Worm (Caenorhabditis elegans) whole organism, L4 larva: ENCODE results near the gene C49C3.21.
A peak's percentile ranks its signal among the peaks of the same experiment; 100 is the strongest.

ENCODE experiments used
- D1046.2 ChIP-seq: fragments of 200-800 bp; sonication (Bioruptor generic); IDR thresholded peaks from 2 replicates; pipeline ENCODE4 v1.3.6; 2022; ENCODE audit warnings: missing genetic modification characterization, missing compliant biosample characterization
- F10B5.3 ChIP-seq: sonication (generic microtip); optimal IDR thresholded peaks from 2 replicates; lab custom pipeline; 2016; ENCODE audit warnings: mild to moderate bottlenecking, missing genetic modification characterization, missing compliant biosample characterization
- F37D6.2 ChIP-seq: sonication (generic microtip); optimal IDR thresholded peaks from 2 replicates; lab custom pipeline; 2016; ENCODE audit warnings: mild to moderate bottlenecking, missing genetic modification characterization, missing compliant biosample characterization
- F44E2.7 ChIP-seq: fragments of 200-800 bp; sonication (Bioruptor generic); IDR thresholded peaks from 2 replicates; pipeline ENCODE4 v2.1.2; 2022; ENCODE audit warnings: missing genetic modification characterization, missing compliant biosample characterization
- Y48G9A.11 ChIP-seq: fragments of 200-800 bp; sonication (Bioruptor generic); IDR thresholded peaks from 2 replicates; pipeline ENCODE4 v1.3.6; 2022; ENCODE audit warnings: missing genetic modification reagents, missing genetic modification characterization, missing compliant biosample characterization
- Y75B8A.6 ChIP-seq: fragments of 200-800 bp; sonication (Bioruptor generic); IDR thresholded peaks from 2 replicates; pipeline ENCODE4 v1.3.6; 2022; ENCODE audit warnings: missing genetic modification reagents, missing genetic modification characterization, missing compliant biosample characterization
- ZK337.2 ChIP-seq: fragments of 200-800 bp; sonication (Bioruptor generic); IDR thresholded peaks from 2 replicates; pipeline ENCODE4 v1.3.6; 2022; ENCODE audit warnings: missing genetic modification reagents, missing genetic modification characterization, missing compliant biosample characterization
- aha-1 ChIP-seq: fragments of 150-350 bp; peaks from one replicate; lab custom pipeline; 2014; ENCODE audit warnings: missing biosample characterization, missing genetic modification characterization
- aly-2 ChIP-seq: sonication (generic microtip); optimal IDR thresholded peaks from 2 replicates; lab custom pipeline; 2018; ENCODE audit warnings: missing biosample characterization, missing genetic modification characterization
- arid-1 ChIP-seq: fragments of 200-800 bp; sonication (Bioruptor generic); conservative IDR thresholded peaks from 2 replicates; pipeline ENCODE4 v1.3.6; 2022; ENCODE audit warnings: missing genetic modification reagents, missing genetic modification characterization, missing compliant biosample characterization
- attf-4 ChIP-seq: sonication (generic microtip); optimal IDR thresholded peaks from 3 replicates; lab custom pipeline; 2017; ENCODE audit warnings: missing biosample characterization, missing genetic modification characterization
- ceh-32 ChIP-seq: sonication (generic microtip); optimal IDR thresholded peaks from 2 replicates; lab custom pipeline; 2016; ENCODE audit warnings: mild to moderate bottlenecking, missing genetic modification characterization, missing compliant biosample characterization; ENCODE audit not compliant: poor library complexity
- daf-8 ChIP-seq: fragments of 200-800 bp; sonication (Bioruptor generic); IDR thresholded peaks from 2 replicates; pipeline ENCODE4 v1.3.6; 2022; ENCODE audit warnings: missing genetic modification characterization, missing compliant biosample characterization
- dmd-9 ChIP-seq: fragments of 200-800 bp; sonication (Bioruptor generic); IDR thresholded peaks from 2 replicates; pipeline ENCODE4 v1.3.6; 2022; ENCODE audit warnings: missing genetic modification reagents, missing genetic modification characterization, missing compliant biosample characterization
- dve-1 ChIP-seq: sonication (generic microtip); optimal IDR thresholded peaks from 2 replicates; lab custom pipeline; 2017; ENCODE audit warnings: antibody characterized with exemption, mild to moderate bottlenecking, missing genetic modification characterization, missing compliant biosample characterization; ENCODE audit not compliant: insufficient read depth
- egl-27 ChIP-seq: sonication (generic microtip); optimal IDR thresholded peaks from 3 replicates; lab custom pipeline; 2017; ENCODE audit warnings: missing biosample characterization, missing genetic modification reagents, missing genetic modification characterization
- egl-43 ChIP-seq: fragments of 200-800 bp; sonication (Bioruptor generic); IDR thresholded peaks from 2 replicates; pipeline ENCODE4 v1.3.6; 2022; ENCODE audit warnings: missing genetic modification reagents, missing genetic modification characterization, missing compliant biosample characterization
- gei-8 ChIP-seq: fragments of 200-800 bp; sonication (Bioruptor generic); optimal IDR thresholded peaks from 2 replicates; lab custom pipeline; 2018; ENCODE audit warnings: mild to moderate bottlenecking, missing genetic modification characterization, missing compliant biosample characterization
- hif-1 ChIP-seq, 2 experiments: sonication (generic microtip); optimal IDR thresholded peaks; 2 replicates each; lab custom pipeline; 2016 to 2017; ENCODE audit warnings: missing compliant biosample characterization in 2 of 2, missing genetic modification characterization in 2 of 2, missing genetic modification reagents in 2 of 2, missing genotype in 2 of 2, mild to moderate bottlenecking in 1 of 2
- hlh-30 ChIP-seq: sonication (generic microtip); optimal IDR thresholded peaks from 2 replicates; lab custom pipeline; 2017; ENCODE audit warnings: antibody characterized with exemption, mild to moderate bottlenecking, missing genetic modification characterization, missing compliant biosample characterization; ENCODE audit not compliant: insufficient read depth
- hmg-1.1 ChIP-seq: fragments of 200-800 bp; sonication (Bioruptor generic); IDR thresholded peaks from 2 replicates; pipeline ENCODE4 v1.3.6; 2022; ENCODE audit warnings: missing genetic modification reagents, missing genetic modification characterization, missing compliant biosample characterization
- jun-1 ChIP-seq: fragments of 150-350 bp; optimal IDR thresholded peaks from 2 replicates; lab custom pipeline; 2014; ENCODE audit warnings: missing biosample characterization, missing genetic modification reagents, missing genetic modification characterization
- lin-38 ChIP-seq: fragments of 200-800 bp; sonication (Bioruptor generic); IDR thresholded peaks from 2 replicates; pipeline ENCODE4 v1.3.6; 2022; ENCODE audit warnings: missing genetic modification reagents, missing genetic modification characterization, missing compliant biosample characterization
- lin-39 ChIP-seq: fragments of 150-350 bp; optimal IDR thresholded peaks from 2 replicates; lab custom pipeline; 2014; ENCODE audit warnings: missing biosample characterization, missing genetic modification reagents, missing genetic modification characterization
- madf-5 ChIP-seq, 2 experiments: fragments of 200-800 bp; sonication (Bioruptor generic); IDR thresholded peaks; 2 replicates each; pipeline ENCODE4 v1.3.6; 2022; ENCODE audit warnings: missing compliant biosample characterization in 2 of 2, missing genetic modification characterization in 2 of 2
- mdl-1 ChIP-seq, 2 experiments: fragments of 150-350 bp in 1 of 2; sonication (generic microtip) in 1 of 2; optimal IDR thresholded peaks; 2 replicates each; lab custom pipeline; 2014 to 2017; ENCODE audit warnings: missing biosample characterization in 2 of 2, missing genetic modification characterization in 2 of 2
- mdt-29 ChIP-seq: fragments of 200-800 bp; sonication (Bioruptor generic); IDR thresholded peaks from 2 replicates; pipeline ENCODE4 v1.3.6; 2022; ENCODE audit warnings: missing genetic modification reagents, missing genetic modification characterization, missing compliant biosample characterization
- mes-2 ChIP-seq: sonication (generic microtip); optimal IDR thresholded peaks from 2 replicates; lab custom pipeline; 2016; ENCODE audit warnings: missing genotype, mild to moderate bottlenecking, missing genetic modification characterization, missing compliant biosample characterization; ENCODE audit not compliant: poor library complexity, severe bottlenecking
- nhr-102 ChIP-seq: sonication (generic microtip); optimal IDR thresholded peaks from 2 replicates; lab custom pipeline; 2016; ENCODE audit warnings: mild to moderate bottlenecking, missing genetic modification characterization, moderate library complexity, missing compliant biosample characterization
- nhr-111 ChIP-seq: fragments of 200-800 bp; sonication (Bioruptor generic); optimal IDR thresholded peaks from 2 replicates; lab custom pipeline; 2018; ENCODE audit warnings: mild to moderate bottlenecking, missing genetic modification characterization, missing compliant biosample characterization
- nhr-25 ChIP-seq: sonication (generic microtip); optimal IDR thresholded peaks from 2 replicates; lab custom pipeline; 2017; ENCODE audit warnings: missing genetic modification characterization, mild to moderate bottlenecking, missing compliant biosample characterization, antibody characterized with exemption, moderate library complexity, borderline replicate concordance; ENCODE audit not compliant: insufficient read depth
- nhr-28 ChIP-seq: fragments of 150-350 bp; optimal IDR thresholded peaks from 2 replicates; lab custom pipeline; 2014; ENCODE audit warnings: missing biosample characterization, missing genetic modification characterization
- nhr-41 ChIP-seq: fragments of 200-800 bp; sonication (Bioruptor generic); IDR thresholded peaks from 2 replicates; pipeline ENCODE4 v1.3.6; 2022; ENCODE audit warnings: missing genetic modification reagents, missing genetic modification characterization, missing compliant biosample characterization
- nhr-42 ChIP-seq: fragments of 200-800 bp; sonication (Bioruptor generic); IDR thresholded peaks from 2 replicates; pipeline ENCODE4 v1.3.6; 2022; ENCODE audit warnings: missing genetic modification characterization, missing compliant biosample characterization
- nhr-6 ChIP-seq: fragments of 150-350 bp; optimal IDR thresholded peaks from 2 replicates; lab custom pipeline; 2014; ENCODE audit warnings: missing biosample characterization, missing genetic modification characterization
- nhr-77 ChIP-seq: fragments of 150-350 bp; optimal IDR thresholded peaks from 2 replicates; lab custom pipeline; 2014; ENCODE audit warnings: missing biosample characterization, missing genetic modification characterization
- skn-1 ChIP-seq: fragments of 150-350 bp; optimal IDR thresholded peaks from 2 replicates; lab custom pipeline; 2014; ENCODE audit warnings: missing biosample characterization, missing genetic modification characterization
- snpc-4 ChIP-seq: fragments of 150-350 bp; optimal IDR thresholded peaks from 2 replicates; lab custom pipeline; 2014; ENCODE audit warnings: missing biosample characterization, missing genetic modification characterization
- tag-97 ChIP-seq: fragments of 200-800 bp; sonication (Bioruptor generic); IDR thresholded peaks from 2 replicates; pipeline ENCODE4 v1.3.6; 2022; ENCODE audit warnings: missing genetic modification characterization, missing compliant biosample characterization
- tra-1 ChIP-seq: fragments of 200-800 bp; sonication (Bioruptor generic); IDR thresholded peaks from 2 replicates; pipeline ENCODE4 v1.3.6; 2022; ENCODE audit warnings: missing genetic modification reagents, missing genetic modification characterization, missing compliant biosample characterization
- unc-62 ChIP-seq, 3 experiments: fragments of 150-350 bp in 1 of 3; sonication (generic microtip); optimal IDR thresholded peaks in 2 of 3; peaks in 1 of 3; 1 replicate in 1 of 3; 2 replicates in 2 of 3; lab custom pipeline; 2014 to 2017; ENCODE audit warnings: missing biosample characterization in 3 of 3, missing genetic modification characterization in 3 of 3, missing genetic modification reagents in 3 of 3, missing genotype in 1 of 3
- zfp-2 ChIP-seq: sonication (generic microtip); optimal IDR thresholded peaks from 2 replicates; lab custom pipeline; 2016; ENCODE audit warnings: mild to moderate bottlenecking, missing genetic modification characterization, missing compliant biosample characterization
- zip-11 ChIP-seq: fragments of 200-800 bp; sonication (Bioruptor generic); IDR thresholded peaks from 2 replicates; pipeline ENCODE4 v1.3.6; 2022; ENCODE audit warnings: missing genetic modification characterization, missing compliant biosample characterization
- zip-2 ChIP-seq: fragments of 150-350 bp; optimal IDR thresholded peaks from 2 replicates; lab custom pipeline; 2014; ENCODE audit warnings: missing biosample characterization, missing genetic modification characterization
- ztf-11 ChIP-seq: fragments of 150-350 bp; optimal IDR thresholded peaks from 2 replicates; lab custom pipeline; 2014; ENCODE audit warnings: missing biosample characterization, missing genetic modification characterization

Gene C49C3.21

ce11 chrIV:17346599-17347218 lies 3.9 kb downstream of the C49C3.21 start, which contains the start of the genes clec-197 and clec-198:
clec-197 (minus strand) TSS chrIV:17346699.
clec-198 (plus strand) TSS chrIV:17347168.
- TF ChIP-seq Y75B8A.6 (no peak), mdl-1 (tag; optimal IDR thresholded peaks at IDR 0.05; lab: Kevin White, UChicago) (no peak), Y48G9A.11 (no peak), hif-1 (tag; optimal IDR thresholded peaks at IDR 0.05; lab: Kevin White, UChicago) (no peak), daf-8 (no peak), zip-11 (GFP tag; lab: Robert Waterston, UW) (no peak), nhr-25 (no peak), F37D6.2 (no peak), jun-1 (tag; lab: Kevin White, UChicago) (no peak)

- TF ChIP-seq arid-1 (no peak), attf-4 (tag; lab: Kevin White, UChicago) (no peak), gei-8 (no peak), ZK337.2 (no peak), mes-2 (tag; lab: Kevin White, UChicago) (no peak), egl-27 (no peak), nhr-6 (tag; lab: Kevin White, UChicago) (no peak), nhr-77 (tag; lab: Kevin White, UChicago) (no peak), tra-1 (GFP tag; lab: Robert Waterston, UW) (no peak), ztf-11 (tag; lab: Kevin White, UChicago) (no peak), nhr-41 (GFP tag; lab: Robert Waterston, UW) (no peak), egl-43 (GFP tag; lab: Robert Waterston, UW) (no peak), zip-11 (GFP tag; lab: Robert Waterston, UW) (no peak), mdt-29 (GFP tag; lab: Robert Waterston, UW) (no peak), dmd-9 (GFP tag; lab: Robert Waterston, UW) (no peak), hlh-30 (tag; lab: Kevin White, UChicago) (no peak), D1046.2 (GFP tag; lab: Robert Waterston, UW) (no peak), zip-2 (tag; lab: Kevin White, UChicago) (no peak), lin-39 (no peak)
Measured at ce11 chrIV:17351586-17351985, 8.8 kb downstream of the C49C3.21 start, which contains the start of gene clec-199. clec-199 (plus strand) TSS chrIV:17351886.

ce11 chrIV:17361143-17361542 lies 18.4 kb downstream of the C49C3.21 start, which contains the start of gene clec-202:
clec-202 (plus strand) TSS chrIV:17361443.
- no peak for TF ChIP-seq gei-8
- TF ChIP-seq madf-5 (GFP tag; IDR thresholded peaks at IDR 0.05; lab: Robert Waterston, UW): no peak
- no peak for TF ChIP-seq nhr-102
- no peak for TF ChIP-seq hmg-1.1 (GFP tag; lab: Robert Waterston, UW)
- TF ChIP-seq dve-1 (tag; lab: Kevin White, UChicago): no peak
- TF ChIP-seq zfp-2 (tag; lab: Kevin White, UChicago): no peak
- no peak for TF ChIP-seq ceh-32
- TF ChIP-seq unc-62 (GFP tag; optimal IDR thresholded peaks at IDR 0.05 in 1 of 2; lab: Kevin White, UChicago): peak in 1 of 2 experiments; percentile 37
- TF ChIP-seq unc-62 (tag; optimal IDR thresholded peaks at IDR 0.05; lab: Kevin White, UChicago): no peak
- TF ChIP-seq nhr-28 (tag; lab: Kevin White, UChicago): no peak

- TF ChIP-seq F44E2.7 (GFP tag; lab: Robert Waterston, UW) (no peak), lin-38 (GFP tag; lab: Robert Waterston, UW) (no peak), snpc-4 (no peak), daf-8 (no peak), nhr-42 (no peak), zfp-2 (tag; lab: Kevin White, UChicago) (no peak), madf-5 (GFP tag; IDR thresholded peaks at IDR 0.05; lab: Robert Waterston, UW) (no peak), lin-39 (no peak), egl-27 (no peak), skn-1 (tag; lab: Kevin White, UChicago) (no peak), tra-1 (GFP tag; lab: Robert Waterston, UW) (no peak), Y48G9A.11 (no peak), tag-97 (GFP tag; lab: Robert Waterston, UW) (no peak), F10B5.3 (tag; lab: Kevin White, UChicago) (no peak), aly-2 (tag; lab: Kevin White, UChicago) (no peak), nhr-28 (tag; lab: Kevin White, UChicago) (no peak), nhr-111 (GFP tag; lab: Kevin White, UChicago) (no peak), mdl-1 (tag; optimal IDR thresholded peaks at IDR 0.05; lab: Kevin White, UChicago) (no peak), aha-1 (tag; lab: Kevin White, UChicago) (no peak)
Measured at ce11 chrIV:17367294-17367693, 24.5 kb downstream of the C49C3.21 start, which contains the start of gene zipt-17. zipt-17 (minus strand) TSS chrIV:17367394.
